Fruit fly (Drosophila melanogaster) whole organism: ENCODE data around the gene Lerp.

Source experiments
- CG8478 ChIP-seq: fragments of >200 bp; optimal IDR thresholded peaks from 2 replicates; lab custom pipeline; 2018; ENCODE audit warnings: inconsistent platforms
- Dll ChIP-seq: fragments of >200 bp; optimal IDR thresholded peaks from 2 replicates; lab custom pipeline; 2017
- EcR ChIP-seq, 2 experiments: fragments of >200 bp; optimal IDR thresholded peaks; 2 replicates each; lab custom pipeline; 2017; ENCODE audit warnings: missing biosample characterization in 2 of 2, missing genetic modification characterization in 2 of 2, missing genetic modification reagents in 2 of 2
- pan ChIP-seq: fragments of >200 bp; optimal IDR thresholded peaks from 2 replicates; lab custom pipeline; 2017
- psq ChIP-seq: fragments of >200 bp; optimal IDR thresholded peaks from 2 replicates; lab custom pipeline; 2017
- usp ChIP-seq: fragments of >200 bp; optimal IDR thresholded peaks from 2 replicates; lab custom pipeline; 2017; ENCODE audit warnings: missing biosample characterization, missing genetic modification characterization, mixed read lengths

Gene Lerp

DNA sequence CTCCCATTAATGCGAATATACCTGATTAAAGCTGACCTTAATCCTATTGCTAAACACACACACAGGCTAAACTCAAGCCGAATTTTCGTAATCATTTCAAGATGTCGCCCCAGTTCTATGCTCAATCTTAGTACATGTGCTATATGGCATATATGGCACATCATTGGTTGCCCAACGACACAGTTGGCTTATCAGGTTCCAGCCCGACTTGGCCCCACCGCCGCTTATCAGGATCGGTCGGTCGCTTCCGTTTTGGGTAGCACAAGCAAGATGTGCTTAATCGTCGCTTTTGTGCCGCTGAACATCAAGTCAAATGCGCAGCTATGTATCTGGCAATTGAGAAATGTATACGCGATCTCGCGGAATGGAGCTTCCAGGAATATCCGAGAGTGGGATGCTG lies 8.1 kb upstream of the Lerp start:
- TF ChIP-seq Dll (lab: Kevin White, UChicago) (no peak), pan (lab: Kevin White, UChicago) (no peak), psq (no peak), CG8478 (lab: Kevin White, UChicago) (no peak), EcR (GFP tag; optimal IDR thresholded peaks at IDR 0.05; lab: Kevin White, UChicago) (no peak)

DNA sequence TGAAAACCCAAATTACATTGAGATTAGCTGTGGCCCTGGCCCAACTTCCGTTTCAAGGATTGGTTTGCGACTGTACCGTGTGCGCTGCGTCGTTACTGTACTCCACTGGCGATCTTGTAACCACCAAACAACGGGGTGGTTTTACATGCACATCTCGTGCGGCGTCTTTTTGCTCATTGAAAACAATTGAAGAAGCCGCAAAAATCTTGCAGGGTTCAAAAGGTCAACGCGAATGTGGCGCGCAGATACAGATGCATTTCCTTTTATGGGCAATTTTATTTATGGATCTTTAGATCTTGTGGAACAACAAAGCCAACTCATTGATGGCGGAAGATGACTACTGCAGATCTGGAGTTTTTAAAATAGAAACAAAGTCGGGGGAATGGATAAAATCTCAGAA lies 7.6 kb upstream of the Lerp start:
- TF ChIP-seq psq (no peak), Dll (lab: Kevin White, UChicago) (no peak), usp (GFP tag; lab: Kevin White, UChicago) (no peak), pan (lab: Kevin White, UChicago) (no peak), EcR (GFP tag; optimal IDR thresholded peaks at IDR 0.05; lab: Kevin White, UChicago) (no peak), CG8478 (lab: Kevin White, UChicago) (no peak)

DNA sequence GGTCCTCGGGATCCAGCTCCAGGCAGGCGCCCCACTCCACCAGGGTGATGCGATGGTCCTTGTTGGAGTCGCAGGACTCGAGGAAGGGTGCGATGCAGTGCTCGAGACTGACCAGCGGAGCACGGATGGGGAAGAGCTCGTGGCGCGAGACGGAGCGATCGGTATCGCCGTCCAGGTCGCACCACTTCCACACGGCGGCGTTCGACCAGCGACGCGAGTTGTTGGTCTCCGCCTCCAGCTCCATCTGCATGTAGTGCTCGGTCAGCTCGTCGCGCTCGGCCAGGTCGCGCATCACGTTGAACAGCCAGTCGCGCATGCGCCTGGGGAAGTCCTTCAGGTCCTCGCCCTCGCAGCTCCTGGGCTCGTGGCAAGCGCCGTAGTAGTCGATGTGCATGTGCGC lies 6.5 kb upstream of the Lerp start:
- TF ChIP-seq CG8478 (lab: Kevin White, UChicago) (no peak), EcR (GFP tag; optimal IDR thresholded peaks at IDR 0.05; lab: Kevin White, UChicago) (no peak), usp (GFP tag; lab: Kevin White, UChicago) (no peak), psq (no peak), Dll (lab: Kevin White, UChicago) (no peak), pan (lab: Kevin White, UChicago) (no peak)

DNA sequence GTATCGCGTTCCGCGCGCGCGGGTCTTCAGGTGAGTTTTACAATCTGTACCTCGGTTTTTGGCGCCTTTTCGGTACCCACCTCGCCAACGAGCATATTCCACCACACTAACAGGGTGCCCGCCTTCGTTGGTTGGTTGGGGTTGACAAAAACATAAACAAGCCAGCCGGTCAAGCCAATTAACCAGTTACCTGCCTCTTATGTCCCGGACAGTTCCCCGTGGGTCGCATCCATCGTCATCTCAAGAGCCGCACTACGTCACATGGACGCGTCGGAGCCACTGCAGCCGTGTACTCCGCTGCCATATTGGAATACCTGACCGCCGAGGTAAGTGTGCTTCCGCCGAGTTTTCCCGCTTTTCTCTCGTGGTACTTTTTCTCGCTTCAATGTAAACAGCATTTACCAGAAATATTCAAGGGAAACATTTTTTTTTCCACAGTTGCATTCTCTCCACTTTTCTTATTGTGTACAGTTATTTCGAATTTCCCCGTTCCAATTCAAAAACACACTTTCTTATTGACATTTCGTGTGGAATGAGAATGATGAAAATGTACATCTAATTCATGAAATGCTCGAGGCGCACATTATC lies 4.6 kb upstream of the Lerp start:
- TF ChIP-seq EcR (GFP tag; optimal IDR thresholded peaks at IDR 0.05; lab: Kevin White, UChicago) (no peak), pan (lab: Kevin White, UChicago) (no peak), usp (GFP tag; lab: Kevin White, UChicago) (no peak)

DNA sequence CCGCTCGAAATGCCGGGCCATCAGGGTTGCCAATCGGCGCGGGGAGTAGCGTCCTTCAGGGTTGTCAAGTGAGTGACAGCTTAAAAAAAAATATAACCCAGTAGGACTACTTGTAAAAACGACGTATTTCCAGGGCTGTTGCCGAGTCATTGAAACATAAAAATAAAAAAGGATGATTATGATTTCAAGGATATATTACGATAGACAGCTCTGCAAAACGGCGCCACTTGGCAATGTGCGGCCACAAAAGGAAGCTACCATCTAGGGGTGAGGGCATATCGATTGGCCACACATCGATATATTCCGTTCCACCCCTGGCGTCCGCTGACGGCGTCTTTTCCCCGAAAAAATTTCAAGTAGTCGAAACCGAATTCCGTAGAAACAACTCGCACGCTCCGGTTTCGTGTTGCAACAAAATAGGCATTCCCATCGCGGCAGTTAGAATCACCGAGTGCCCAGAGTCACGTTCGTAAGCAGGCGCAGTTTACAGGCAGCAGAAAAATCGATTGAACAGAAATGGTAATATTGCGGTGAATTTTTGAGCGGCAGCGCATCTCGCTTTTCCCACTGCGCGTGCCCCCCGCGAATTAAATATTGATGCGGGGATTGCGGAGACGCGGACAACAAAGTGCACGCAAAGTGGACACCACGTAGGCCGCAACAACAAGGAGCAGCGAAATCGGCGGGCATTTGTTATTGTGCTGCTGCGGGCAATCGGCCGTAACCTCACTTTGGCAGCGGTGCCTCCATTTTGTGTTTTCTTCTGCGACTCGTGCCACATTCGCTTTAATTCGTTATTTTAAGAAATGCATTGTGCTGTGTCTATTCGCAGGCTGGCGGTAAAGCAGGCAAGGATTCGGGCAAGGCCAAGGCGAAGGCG lies 3.9 kb upstream of the Lerp start, which contains the start of the genes ball and His2Av:
Gene ball (minus strand): TSS at position 231 of the 880 bp plus-strand sequence.
Gene His2Av (plus strand): TSS at position 353 of the 880 bp plus-strand sequence.
- TF ChIP-seq psq = no peak
- TF ChIP-seq EcR (GFP tag; optimal IDR thresholded peaks at IDR 0.05; lab: Kevin White, UChicago) = no peak

DNA sequence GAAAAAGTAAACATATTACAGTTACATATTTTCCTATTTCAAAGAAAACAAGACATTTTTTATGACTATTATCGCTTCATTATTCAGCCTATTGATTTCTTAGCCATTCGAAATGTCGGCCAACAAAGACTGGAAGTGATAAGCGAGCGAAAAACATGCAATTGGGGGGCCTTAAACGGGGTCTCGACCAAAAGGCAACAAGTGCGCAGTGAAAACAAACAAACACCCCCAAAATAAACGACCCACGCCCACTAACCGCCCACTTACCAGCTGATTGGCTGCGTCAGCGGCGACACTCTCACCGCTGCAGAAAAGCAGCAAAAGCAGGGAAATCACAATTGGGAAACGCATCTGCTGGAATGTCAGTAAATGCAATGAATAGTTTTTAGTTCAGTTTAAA lies 717 bp downstream of the Lerp start:
- TF ChIP-seq psq = no peak
- no peak for TF ChIP-seq EcR (GFP tag; optimal IDR thresholded peaks at IDR 0.05; lab: Kevin White, UChicago)
- TF ChIP-seq Dll (lab: Kevin White, UChicago) = no peak
- TF ChIP-seq usp (GFP tag; lab: Kevin White, UChicago) = no peak
- TF ChIP-seq CG8478 (lab: Kevin White, UChicago) = no peak
- TF ChIP-seq pan (lab: Kevin White, UChicago) = no peak

DNA sequence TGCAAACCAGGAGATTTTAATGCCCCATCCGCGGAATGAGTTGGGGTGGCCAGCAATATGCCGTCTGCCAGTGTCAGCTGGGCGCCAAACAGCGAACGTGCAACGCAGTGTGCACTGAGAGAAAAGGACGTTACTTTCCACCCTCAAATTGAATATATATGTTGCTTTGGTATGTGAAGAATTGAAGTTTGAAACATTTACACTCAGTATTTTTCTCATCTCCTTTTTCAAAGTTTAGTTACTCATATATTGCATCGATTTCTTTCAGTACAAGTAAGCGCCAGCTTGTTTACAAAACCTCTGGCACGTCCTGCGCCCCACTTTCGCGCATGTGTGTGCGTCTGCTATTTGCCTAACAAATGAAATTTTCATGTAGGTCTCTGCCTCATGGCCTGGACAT lies 3.7 kb downstream of the Lerp start:
- TF ChIP-seq pan (lab: Kevin White, UChicago) (no peak), usp (GFP tag; lab: Kevin White, UChicago) (no peak), EcR (GFP tag; optimal IDR thresholded peaks at IDR 0.05; lab: Kevin White, UChicago) (no peak), CG8478 (lab: Kevin White, UChicago) (no peak), psq (no peak), Dll (lab: Kevin White, UChicago) (no peak)

DNA sequence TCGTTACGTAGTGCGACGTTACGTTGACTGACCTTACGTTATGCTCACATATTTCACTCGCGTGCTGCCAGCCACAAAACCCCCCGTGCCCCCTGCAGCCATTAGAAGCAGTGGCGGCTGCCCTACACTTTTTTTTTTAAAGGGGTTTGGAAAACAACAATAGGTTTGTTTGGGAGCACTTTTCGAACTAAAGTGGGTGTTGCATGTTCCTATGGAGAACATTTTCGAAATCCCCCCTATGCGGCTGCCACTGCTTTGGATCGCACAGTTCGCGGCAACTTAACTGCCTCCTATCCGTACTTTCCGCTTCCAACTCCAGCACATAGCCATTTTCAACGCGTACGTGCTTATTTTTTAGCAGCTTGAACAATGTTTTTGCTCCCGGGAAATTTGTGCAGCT lies 9.2 kb downstream of the Lerp start:
- TF ChIP-seq psq (no peak), usp (GFP tag; lab: Kevin White, UChicago) (no peak), EcR (GFP tag; optimal IDR thresholded peaks at IDR 0.05; lab: Kevin White, UChicago) (no peak), CG8478 (lab: Kevin White, UChicago) (no peak), Dll (lab: Kevin White, UChicago) (no peak), pan (lab: Kevin White, UChicago) (no peak)

DNA sequence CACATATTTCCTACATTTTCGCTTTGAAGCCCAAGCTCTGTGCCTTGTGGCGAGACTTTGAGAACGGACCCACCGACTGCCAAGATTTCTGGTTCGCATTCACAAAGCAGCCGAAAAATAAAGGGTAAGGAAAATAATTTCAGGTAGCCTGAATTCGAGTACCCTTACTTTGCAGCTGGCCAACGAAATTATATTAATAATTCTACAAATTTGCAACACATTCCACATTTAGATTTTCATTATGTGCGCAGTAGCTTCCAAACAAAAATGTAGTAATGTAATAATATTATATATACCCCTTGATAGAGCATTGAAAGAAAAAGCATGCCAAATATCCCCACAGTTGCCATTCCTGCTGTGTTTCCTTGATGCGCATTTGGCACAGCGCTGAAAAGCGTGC lies 16.5 kb downstream of the Lerp start:
- no peak for TF ChIP-seq pan (lab: Kevin White, UChicago)
- TF ChIP-seq Dll (lab: Kevin White, UChicago) = no peak
- TF ChIP-seq psq = no peak
- no peak for TF ChIP-seq usp (GFP tag; lab: Kevin White, UChicago)
- no peak for TF ChIP-seq EcR (GFP tag; optimal IDR thresholded peaks at IDR 0.05; lab: Kevin White, UChicago)
- no peak for TF ChIP-seq CG8478 (lab: Kevin White, UChicago)

DNA sequence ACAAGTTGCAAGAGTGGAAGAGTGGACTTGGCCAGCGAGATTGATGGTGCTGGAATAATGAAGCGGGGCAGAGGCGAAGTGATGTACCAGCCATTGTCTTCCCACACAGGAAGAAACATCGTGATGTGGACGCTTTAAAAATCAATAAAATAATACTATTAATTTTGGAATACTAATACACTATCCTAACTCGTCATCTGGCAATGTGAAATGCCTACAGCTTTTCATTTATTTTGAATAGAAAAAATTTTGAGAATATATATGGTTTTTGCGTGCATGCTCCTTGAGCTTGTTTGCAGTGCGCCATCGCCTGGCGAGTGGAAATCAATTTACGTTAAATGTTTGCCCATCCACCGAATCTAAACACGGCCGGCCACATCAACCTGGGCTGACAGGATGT lies 31.1 kb downstream of the Lerp start:
- TF ChIP-seq CG8478 (lab: Kevin White, UChicago) (no peak), Dll (lab: Kevin White, UChicago) (no peak), EcR (GFP tag; optimal IDR thresholded peaks at IDR 0.05; lab: Kevin White, UChicago) (no peak), pan (lab: Kevin White, UChicago) (no peak), psq (no peak), usp (GFP tag; lab: Kevin White, UChicago) (no peak)

DNA sequence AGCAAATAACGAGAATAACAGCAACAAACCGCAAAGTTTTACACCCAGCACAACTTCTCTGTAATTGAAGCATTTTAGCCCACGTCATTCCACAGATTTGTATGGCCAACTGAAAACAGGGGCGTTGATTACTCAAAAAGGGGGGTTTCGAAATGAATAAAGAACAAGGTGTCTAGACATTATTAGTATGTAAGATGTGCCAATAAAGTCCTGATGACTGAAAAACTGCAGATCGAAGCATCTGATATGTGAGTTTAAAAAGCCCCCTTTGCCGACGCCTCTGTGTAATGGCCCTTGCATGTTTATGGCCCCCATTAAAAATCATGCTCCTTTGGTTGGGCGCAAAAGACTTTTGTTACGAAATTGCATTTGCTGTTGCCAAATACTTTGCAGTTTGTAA lies 41.8 kb downstream of the Lerp start:
- peak; percentile 31 for TF ChIP-seq Dll (lab: Kevin White, UChicago)
- TF ChIP-seq EcR (GFP tag; optimal IDR thresholded peaks at IDR 0.05; lab: Kevin White, UChicago) = no peak

DNA sequence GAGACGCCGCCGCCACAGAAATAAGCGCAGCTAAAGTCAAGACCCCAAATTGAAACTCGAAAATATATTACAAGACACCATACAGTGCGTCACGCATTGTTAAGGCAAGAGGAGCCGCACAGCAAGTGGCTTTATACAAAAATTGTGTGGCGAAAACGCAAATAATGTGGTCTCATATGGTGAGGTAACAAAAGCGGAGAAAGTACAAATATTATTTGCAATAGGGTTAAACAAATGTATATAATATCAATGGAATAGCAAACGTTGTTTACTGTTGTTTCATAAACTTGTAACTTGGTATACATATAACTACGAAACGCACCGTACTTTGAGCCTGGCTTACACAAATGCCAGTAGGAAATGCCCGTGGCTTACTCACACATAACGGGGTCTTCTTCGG lies 58.1 kb downstream of the Lerp start:
- no peak for TF ChIP-seq usp (GFP tag; lab: Kevin White, UChicago)
- TF ChIP-seq pan (lab: Kevin White, UChicago) = no peak
- TF ChIP-seq EcR (GFP tag; optimal IDR thresholded peaks at IDR 0.05; lab: Kevin White, UChicago) = no peak
- TF ChIP-seq CG8478 (lab: Kevin White, UChicago) = no peak
- TF ChIP-seq psq = no peak
- TF ChIP-seq Dll (lab: Kevin White, UChicago) = no peak
